Worm (Caenorhabditis elegans): ENCODE results near the gene srw-122.

Gene srw-122

DNA sequence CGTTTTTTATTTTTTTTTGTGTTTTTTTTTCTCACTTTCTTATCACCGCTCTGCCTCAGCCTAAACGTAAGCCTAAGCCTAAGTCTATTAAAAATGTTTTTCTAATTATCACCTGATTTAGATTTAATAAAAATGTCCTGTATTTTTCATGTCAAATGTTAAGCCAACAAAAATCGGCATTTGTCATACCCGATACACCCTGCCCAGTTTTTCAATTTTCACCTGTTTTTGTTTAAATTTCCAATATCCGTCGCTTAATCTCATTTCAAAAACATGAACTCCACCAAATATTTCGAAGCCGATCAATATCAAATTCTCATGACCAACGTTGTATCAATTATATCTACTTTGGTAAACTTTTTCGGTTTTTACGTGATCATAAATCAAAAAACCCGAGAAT, 20.8 kb downstream of the srw-122 start, which contains the start of gene C31B8.1:
C31B8.1 (plus strand) TSS at position 301 of the 400 bp plus-strand sequence.
- TF ChIP-seq hmg-4 (GFP tag; optimal IDR thresholded peaks at IDR 0.05) (no peak), scrt-1 (GFP tag; IDR thresholded peaks at IDR 0.05) (no peak), F13C5.2 (tag; optimal IDR thresholded peaks at IDR 0.05) (no peak), aly-1 (tag; optimal IDR thresholded peaks at IDR 0.05) (no peak), tbx-37 (GFP tag; conservative IDR thresholded peaks at IDR 0.05) (no peak), sea-1 (GFP tag; conservative IDR thresholded peaks at IDR 0.05) (no peak), hmbx-1 (tag; optimal IDR thresholded peaks at IDR 0.05) (no peak), flt-1 (GFP tag; IDR thresholded peaks at IDR 0.05) (no peak), tbx-11 (GFP tag; IDR thresholded peaks at IDR 0.05) (no peak), ceh-13 (GFP tag; optimal IDR thresholded peaks at IDR 0.05) (no peak)

DNA sequence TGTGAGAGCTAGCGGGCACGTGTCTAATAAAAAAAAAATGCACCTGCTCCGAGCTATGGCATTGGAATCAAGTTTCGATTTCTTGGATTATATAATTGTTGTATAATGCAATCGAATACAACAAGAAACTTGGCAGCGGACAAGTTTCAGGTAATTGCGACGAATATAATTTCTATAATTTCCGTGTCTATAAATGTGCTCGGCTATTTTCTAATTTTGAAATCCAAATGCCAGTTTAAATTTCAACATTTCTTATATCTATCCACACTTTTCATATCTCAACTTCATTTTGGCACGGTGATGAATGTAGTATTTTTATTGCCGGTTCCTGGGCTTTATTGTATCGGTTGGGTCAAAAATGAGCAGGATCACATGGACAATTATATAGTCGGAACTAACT, 22.2 kb downstream of the srw-122 start, which contains the start of gene C31B8.16:
C31B8.16 (plus strand) TSS at position 301 of the 400 bp plus-strand sequence.
- TF ChIP-seq hnd-1 (tag; optimal IDR thresholded peaks at IDR 0.05) = no peak
- TF ChIP-seq tbx-37 (GFP tag; conservative IDR thresholded peaks at IDR 0.05) = no peak
- no peak for TF ChIP-seq scrt-1 (GFP tag; IDR thresholded peaks at IDR 0.05)
- no peak for TF ChIP-seq B0310.2 (tag; optimal IDR thresholded peaks at IDR 0.05)

DNA sequence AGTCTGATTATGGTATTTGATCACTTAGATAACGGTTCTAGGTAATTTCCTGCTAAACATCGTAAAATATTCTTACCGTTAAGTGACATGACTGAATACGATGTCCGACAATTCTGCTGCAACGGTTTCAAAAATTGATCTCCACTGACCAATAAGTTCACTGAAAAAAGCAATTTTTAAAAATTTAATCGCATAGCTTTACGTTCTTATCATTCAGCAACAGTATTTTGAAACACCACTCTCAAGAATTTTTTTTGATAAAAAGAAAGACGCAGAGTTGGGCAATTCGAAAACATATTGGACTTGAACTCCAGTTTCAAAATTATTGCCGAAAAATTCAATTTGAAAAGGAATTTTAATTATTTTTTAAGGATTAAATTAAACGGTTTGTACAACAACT, 24.4 kb downstream of the srw-122 start, which contains the start of gene C31B8.12:
C31B8.12 (minus strand) TSS at position 101 of the 400 bp plus-strand sequence.
- no peak for TF ChIP-seq hnd-1 (tag; optimal IDR thresholded peaks at IDR 0.05)
- TF ChIP-seq hmg-4 (GFP tag; optimal IDR thresholded peaks at IDR 0.05) = no peak
- TF ChIP-seq aly-1 (tag; optimal IDR thresholded peaks at IDR 0.05) = no peak
- TF ChIP-seq scrt-1 (GFP tag; IDR thresholded peaks at IDR 0.05) = no peak
- no peak for TF ChIP-seq B0310.2 (tag; optimal IDR thresholded peaks at IDR 0.05)
- no peak for TF ChIP-seq flt-1 (GFP tag; IDR thresholded peaks at IDR 0.05)
- no peak for TF ChIP-seq tbx-37 (GFP tag; conservative IDR thresholded peaks at IDR 0.05)
- no peak for TF ChIP-seq hmbx-1 (tag; optimal IDR thresholded peaks at IDR 0.05)
- no peak for TF ChIP-seq tbx-11 (GFP tag; IDR thresholded peaks at IDR 0.05)
- no peak for TF ChIP-seq sea-1 (GFP tag; conservative IDR thresholded peaks at IDR 0.05)

DNA sequence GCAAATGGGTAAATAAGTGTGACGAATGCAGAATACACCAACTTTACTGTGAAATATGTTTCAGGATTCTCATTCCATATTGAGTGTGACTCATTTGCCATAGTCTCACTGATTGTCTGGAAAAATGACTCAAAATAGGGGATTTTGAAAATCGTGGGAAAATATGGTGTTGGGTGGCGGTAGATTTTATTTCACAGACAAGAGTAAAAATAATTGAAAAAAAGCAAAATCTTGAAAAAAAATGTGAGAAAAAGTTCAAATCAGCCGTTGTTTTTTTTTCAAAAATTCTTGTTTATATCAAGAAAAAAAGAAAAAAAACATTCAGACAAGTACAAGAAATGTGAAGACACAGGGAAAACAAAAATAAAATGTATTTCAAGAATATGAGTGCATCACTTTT, 29.4 kb downstream of the srw-122 start, which contains the start of gene srh-38:
srh-38 (minus strand) TSS at position 101 of the 400 bp plus-strand sequence.
- TF ChIP-seq flt-1 (GFP tag; IDR thresholded peaks at IDR 0.05) (no peak), hmg-4 (GFP tag; optimal IDR thresholded peaks at IDR 0.05) (no peak), scrt-1 (GFP tag; IDR thresholded peaks at IDR 0.05) (no peak), hmbx-1 (tag; optimal IDR thresholded peaks at IDR 0.05) (no peak), sea-1 (GFP tag; conservative IDR thresholded peaks at IDR 0.05) (no peak), pes-1 (GFP tag; IDR thresholded peaks at IDR 0.05) (no peak), tbx-37 (GFP tag; conservative IDR thresholded peaks at IDR 0.05) (no peak), ets-7 (tag; optimal IDR thresholded peaks at IDR 0.05) (no peak), ama-1 (optimal IDR thresholded peaks at IDR 0.05) (no peak), tbx-11 (GFP tag; IDR thresholded peaks at IDR 0.05) (no peak), ceh-13 (GFP tag; optimal IDR thresholded peaks at IDR 0.05) (no peak), tra-4 (tag; optimal IDR thresholded peaks at IDR 0.05) (no peak), hnd-1 (tag; optimal IDR thresholded peaks at IDR 0.05) (no peak), F13C5.2 (tag; optimal IDR thresholded peaks at IDR 0.05) (no peak), B0310.2 (tag; optimal IDR thresholded peaks at IDR 0.05) (no peak), aly-1 (tag; optimal IDR thresholded peaks at IDR 0.05) (no peak), ceh-36 (tag; optimal IDR thresholded peaks at IDR 0.05) (no peak)

DNA sequence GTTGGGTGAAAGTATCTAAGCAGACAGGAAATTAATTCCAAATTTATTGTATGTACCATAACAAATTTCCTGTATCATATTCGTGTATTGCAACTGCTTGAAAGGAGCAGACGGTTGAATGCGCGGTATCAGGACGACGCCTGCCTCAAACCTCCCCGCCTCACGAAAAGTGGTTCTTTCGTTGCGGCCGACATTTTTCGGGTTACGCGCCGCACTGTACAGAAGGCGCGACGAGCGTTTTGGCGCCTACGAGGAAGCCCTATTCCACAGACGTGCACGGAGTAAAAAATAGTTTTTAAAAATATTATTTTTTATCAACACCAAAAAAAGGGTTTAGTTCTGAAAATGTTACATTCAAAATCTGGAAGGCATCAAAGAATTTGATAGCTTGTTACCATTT, 31.9 kb downstream of the srw-122 start:
- no peak for TF ChIP-seq ceh-13 (GFP tag; optimal IDR thresholded peaks at IDR 0.05)
- TF ChIP-seq sea-1 (GFP tag; conservative IDR thresholded peaks at IDR 0.05) = no peak
- TF ChIP-seq F13C5.2 (tag; optimal IDR thresholded peaks at IDR 0.05) = no peak
- no peak for TF ChIP-seq aly-1 (tag; optimal IDR thresholded peaks at IDR 0.05)
- no peak for TF ChIP-seq flt-1 (GFP tag; IDR thresholded peaks at IDR 0.05)
- TF ChIP-seq hnd-1 (tag; optimal IDR thresholded peaks at IDR 0.05) = no peak
- TF ChIP-seq B0310.2 (tag; optimal IDR thresholded peaks at IDR 0.05) = no peak
- no peak for TF ChIP-seq tbx-37 (GFP tag; conservative IDR thresholded peaks at IDR 0.05)
- no peak for TF ChIP-seq ama-1 (optimal IDR thresholded peaks at IDR 0.05)
- TF ChIP-seq ets-7 (tag; optimal IDR thresholded peaks at IDR 0.05) = no peak

DNA sequence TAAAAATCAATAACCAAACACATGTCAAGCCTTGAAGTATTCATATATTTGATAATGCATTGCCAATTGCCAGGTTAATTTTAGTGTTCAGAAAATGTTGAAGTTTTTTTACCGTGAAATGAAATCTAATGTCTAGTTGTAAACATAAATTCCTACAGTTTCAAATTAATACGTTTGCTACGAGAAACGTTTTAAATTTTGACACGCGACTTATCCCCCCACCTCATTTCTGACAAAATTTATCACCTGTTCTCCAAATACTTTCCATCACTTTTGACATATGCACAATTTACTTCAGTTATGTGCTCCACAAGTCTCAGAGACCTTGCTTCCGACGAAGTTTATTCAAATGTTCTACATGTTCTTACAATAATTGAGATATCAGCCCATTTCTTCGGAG, 38.1 kb downstream of the srw-122 start, which contains the start of gene srh-146:
srh-146 (plus strand) TSS at position 301 of the 400 bp plus-strand sequence.
- no peak for TF ChIP-seq pes-1 (GFP tag; IDR thresholded peaks at IDR 0.05)
- no peak for TF ChIP-seq ceh-13 (GFP tag; optimal IDR thresholded peaks at IDR 0.05)
- no peak for TF ChIP-seq tbx-11 (GFP tag; IDR thresholded peaks at IDR 0.05)
- no peak for TF ChIP-seq flt-1 (GFP tag; IDR thresholded peaks at IDR 0.05)
- TF ChIP-seq tbx-37 (GFP tag; conservative IDR thresholded peaks at IDR 0.05) = no peak
- TF ChIP-seq ama-1 (optimal IDR thresholded peaks at IDR 0.05) = no peak
- TF ChIP-seq hnd-1 (tag; optimal IDR thresholded peaks at IDR 0.05) = no peak
- TF ChIP-seq ceh-36 (tag; optimal IDR thresholded peaks at IDR 0.05) = no peak
- no peak for TF ChIP-seq hmg-4 (GFP tag; optimal IDR thresholded peaks at IDR 0.05)
- no peak for TF ChIP-seq sea-1 (GFP tag; conservative IDR thresholded peaks at IDR 0.05)
- TF ChIP-seq hmbx-1 (tag; optimal IDR thresholded peaks at IDR 0.05) = no peak
- no peak for TF ChIP-seq scrt-1 (GFP tag; IDR thresholded peaks at IDR 0.05)
- no peak for TF ChIP-seq F13C5.2 (tag; optimal IDR thresholded peaks at IDR 0.05)
- TF ChIP-seq aly-1 (tag; optimal IDR thresholded peaks at IDR 0.05) = no peak
- TF ChIP-seq B0310.2 (tag; optimal IDR thresholded peaks at IDR 0.05) = no peak
- TF ChIP-seq ets-7 (tag; optimal IDR thresholded peaks at IDR 0.05) = no peak

DNA sequence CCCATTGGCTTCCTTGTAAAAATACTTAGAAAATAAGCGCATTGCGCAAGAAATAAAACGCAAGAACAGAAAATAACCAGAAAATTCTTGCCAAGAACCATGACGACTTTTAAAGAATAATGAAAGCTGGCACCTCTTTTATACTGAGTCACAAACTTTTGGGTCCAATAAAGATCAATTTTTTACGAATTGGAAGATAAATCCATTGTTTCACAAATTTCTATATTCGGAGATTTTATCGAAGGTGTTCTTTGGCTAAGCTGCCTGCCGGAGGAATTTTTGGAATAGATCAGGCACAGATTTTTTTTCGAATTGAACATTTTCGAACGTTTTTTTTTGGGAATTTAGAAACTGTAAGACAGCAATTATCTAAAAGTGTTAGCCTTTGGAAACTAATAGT, 39.1 kb downstream of the srw-122 start, which contains the start of gene C31B8.9:
C31B8.9 (minus strand) TSS at position 101 of the 400 bp plus-strand sequence.
- no peak for TF ChIP-seq flt-1 (GFP tag; IDR thresholded peaks at IDR 0.05)
- no peak for TF ChIP-seq aly-1 (tag; optimal IDR thresholded peaks at IDR 0.05)
- TF ChIP-seq tbx-11 (GFP tag; IDR thresholded peaks at IDR 0.05) = no peak
- no peak for TF ChIP-seq sea-1 (GFP tag; conservative IDR thresholded peaks at IDR 0.05)
- TF ChIP-seq pes-1 (GFP tag; IDR thresholded peaks at IDR 0.05) = no peak
- no peak for TF ChIP-seq B0310.2 (tag; optimal IDR thresholded peaks at IDR 0.05)
- TF ChIP-seq hmg-4 (GFP tag; optimal IDR thresholded peaks at IDR 0.05) = no peak
- no peak for TF ChIP-seq hnd-1 (tag; optimal IDR thresholded peaks at IDR 0.05)
- no peak for TF ChIP-seq ets-7 (tag; optimal IDR thresholded peaks at IDR 0.05)
- TF ChIP-seq F13C5.2 (tag; optimal IDR thresholded peaks at IDR 0.05) = no peak
- TF ChIP-seq hmbx-1 (tag; optimal IDR thresholded peaks at IDR 0.05) = no peak

Data from whole organism, early embryonic.